Fruit fly (Drosophila melanogaster) whole organism, embryonic: Measurements from ENCODE around the gene yellow-f.

Experiments used
- Adf1 ChIP-seq: fragments of 200-800 bp; sonication (Bioruptor generic); IDR thresholded peaks from 2 replicates; pipeline ENCODE4 v1.3.6; 2022; ENCODE audit warnings: missing biosample characterization, missing genetic modification characterization
- BEAF-32 ChIP-seq: fragments of 200-800 bp; sonication (Bioruptor generic); optimal IDR thresholded peaks from 3 replicates; lab custom pipeline; 2017; ENCODE audit warnings: missing biosample characterization, missing genetic modification characterization, mild to moderate bottlenecking, moderate library complexity, missing genetic modification reagents
- Bdp1 ChIP-seq: fragments of 200-800 bp; sonication (Bioruptor generic); optimal IDR thresholded peaks from 3 replicates; lab custom pipeline; 2016; ENCODE audit warnings: missing biosample characterization, missing genetic modification characterization
- CG10267 ChIP-seq: fragments of 200-800 bp; sonication (Bioruptor generic); optimal IDR thresholded peaks from 2 replicates; lab custom pipeline; 2018; ENCODE audit warnings: missing biosample characterization, mild to moderate bottlenecking, missing genetic modification characterization, moderate library complexity
- CG11093 ChIP-seq: fragments of 200-800 bp; sonication (Bioruptor generic); IDR thresholded peaks from 3 replicates; pipeline ENCODE4 v1.3.6; 2022; ENCODE audit warnings: missing biosample characterization, missing genetic modification characterization
- CG11456 ChIP-seq: fragments of 200-800 bp; sonication (Bioruptor generic); IDR thresholded peaks from 3 replicates; pipeline ENCODE4 v1.3.6; 2022; ENCODE audit warnings: missing biosample characterization, missing genetic modification characterization
- CG12071 ChIP-seq: fragments of 200-800 bp; sonication (Bioruptor generic); optimal IDR thresholded peaks from 3 replicates; lab custom pipeline; 2018; ENCODE audit warnings: missing biosample characterization, mild to moderate bottlenecking, missing genetic modification characterization
- CG12104 ChIP-seq: fragments of 200-800 bp; sonication (Bioruptor generic); optimal IDR thresholded peaks from 3 replicates; lab custom pipeline; 2016; ENCODE audit warnings: missing biosample characterization, missing genetic modification characterization
- CG12659 ChIP-seq: fragments of 200-800 bp; sonication (Bioruptor generic); optimal IDR thresholded peaks from 3 replicates; lab custom pipeline; 2017; ENCODE audit warnings: mild to moderate bottlenecking, missing biosample characterization, missing genetic modification reagents, missing genetic modification characterization
- CG13624 ChIP-seq: fragments of 200-800 bp; sonication (Bioruptor generic); optimal IDR thresholded peaks from 2 replicates; lab custom pipeline; 2016; ENCODE audit warnings: missing biosample characterization, missing genetic modification characterization
- CG14710 ChIP-seq: fragments of 200-800 bp; sonication (Bioruptor generic); optimal IDR thresholded peaks from 3 replicates; lab custom pipeline; 2019; ENCODE audit warnings: missing biosample characterization, mild to moderate bottlenecking, missing genetic modification characterization, moderate library complexity
- CG15514 ChIP-seq: fragments of 200-800 bp; sonication (Bioruptor generic); optimal IDR thresholded peaks from 3 replicates; lab custom pipeline; 2017; ENCODE audit warnings: missing biosample characterization, missing genetic modification characterization, mild to moderate bottlenecking, moderate library complexity, missing genetic modification reagents
- CG17568 ChIP-seq: fragments of 200-800 bp; sonication (Bioruptor generic); optimal IDR thresholded peaks from 2 replicates; lab custom pipeline; 2018; ENCODE audit warnings: missing biosample characterization, mild to moderate bottlenecking, missing genetic modification characterization, moderate library complexity
- CG2120 ChIP-seq: fragments of 200-800 bp; sonication (Bioruptor generic); optimal IDR thresholded peaks from 3 replicates; lab custom pipeline; 2016; ENCODE audit warnings: missing biosample characterization, missing genetic modification characterization
- CG2678 ChIP-seq: fragments of 200-800 bp; sonication (Bioruptor generic); optimal IDR thresholded peaks from 3 replicates; lab custom pipeline; 2019; ENCODE audit warnings: missing biosample characterization, mild to moderate bottlenecking, missing genetic modification characterization, moderate library complexity
- CG2712 ChIP-seq: fragments of 200-800 bp; optimal IDR thresholded peaks from 3 replicates; lab custom pipeline; 2019; ENCODE audit warnings: missing biosample characterization, mild to moderate bottlenecking, missing genetic modification characterization, moderate library complexity
- CG31388 ChIP-seq: fragments of 200-800 bp; sonication (Bioruptor generic); optimal IDR thresholded peaks from 2 replicates; lab custom pipeline; 2016; ENCODE audit warnings: missing biosample characterization, missing genetic modification characterization
- CG34224 ChIP-seq: fragments of 200-800 bp; sonication (Bioruptor generic); IDR thresholded peaks from 3 replicates; pipeline ENCODE4 v1.3.6; 2022; ENCODE audit warnings: missing biosample characterization, missing genetic modification characterization; ENCODE audit not compliant: partially characterized antibody
- CG34422 ChIP-seq: fragments of 200-800 bp; sonication (Bioruptor generic); IDR thresholded peaks from 3 replicates; pipeline ENCODE4 v1.3.6; 2022; ENCODE audit warnings: missing biosample characterization, missing genetic modification characterization
- CG3726 ChIP-seq: fragments of 200-800 bp; sonication (Bioruptor generic); IDR thresholded peaks from 3 replicates; pipeline ENCODE4, ENCODE4 v1.3.6; 2022; ENCODE audit warnings: missing biosample characterization, missing genetic modification characterization
- CG4820 ChIP-seq: fragments of 200-800 bp; sonication (Bioruptor generic); optimal IDR thresholded peaks from 3 replicates; lab custom pipeline; 2016; ENCODE audit warnings: missing biosample characterization, missing genetic modification characterization
- CG4854 ChIP-seq: fragments of 200-800 bp; sonication (Bioruptor generic); optimal IDR thresholded peaks from 2 replicates; lab custom pipeline; 2016; ENCODE audit warnings: missing biosample characterization, missing genetic modification characterization, inconsistent platforms
- CG7963 ChIP-seq: fragments of 200-800 bp; sonication (Bioruptor generic); IDR thresholded peaks from 3 replicates; pipeline ENCODE4 v1.3.6; 2022; ENCODE audit warnings: missing biosample characterization, missing genetic modification characterization; ENCODE audit not compliant: partially characterized antibody
- CG8765 ChIP-seq: fragments of 200-800 bp; sonication (Bioruptor generic); IDR thresholded peaks from 2 replicates; pipeline ENCODE4 v1.3.6; 2022; ENCODE audit warnings: missing biosample characterization, missing genetic modification characterization
- CG9817 ChIP-seq: fragments of 200-800 bp; sonication (Bioruptor generic); optimal IDR thresholded peaks from 2 replicates; lab custom pipeline; 2018; ENCODE audit warnings: missing biosample characterization, mild to moderate bottlenecking, missing genetic modification characterization, moderate library complexity
- CTCF ChIP-seq: fragments of 200-800 bp; sonication (Bioruptor generic); optimal IDR thresholded peaks from 2 replicates; lab custom pipeline; 2017; ENCODE audit warnings: missing biosample characterization, mild to moderate bottlenecking, missing genetic modification characterization, moderate library complexity
- Dp ChIP-seq: fragments of 200-800 bp; sonication (Bioruptor generic); optimal IDR thresholded peaks from 2 replicates; lab custom pipeline; 2018; ENCODE audit warnings: missing biosample characterization, mild to moderate bottlenecking, missing genetic modification characterization, moderate library complexity
- E2f2 ChIP-seq: fragments of 200-800 bp; sonication (Bioruptor generic); IDR thresholded peaks from 2 replicates; pipeline ENCODE4 v1.3.6; 2022; ENCODE audit warnings: missing biosample characterization, missing genetic modification characterization
- Fer3 ChIP-seq: fragments of 200-800 bp; sonication (Bioruptor generic); optimal IDR thresholded peaks from 2 replicates; lab custom pipeline; 2018; ENCODE audit warnings: missing biosample characterization, mild to moderate bottlenecking, missing genetic modification characterization, moderate library complexity
- Kr ChIP-seq: fragments of 200-800 bp; sonication (Bioruptor generic); optimal IDR thresholded peaks from 2 replicates; lab custom pipeline; 2017; ENCODE audit warnings: missing biosample characterization, mild to moderate bottlenecking, missing genetic modification characterization
- Sin3A ChIP-seq: fragments of >200 bp; optimal IDR thresholded peaks from 2 replicates; lab custom pipeline; 2018
- TFAM ChIP-seq: fragments of 200-800 bp; sonication (Bioruptor generic); optimal IDR thresholded peaks from 2 replicates; lab custom pipeline; 2017; ENCODE audit warnings: missing biosample characterization, missing genetic modification characterization, inconsistent platforms
- Taf1 ChIP-seq: fragments of 200-800 bp; sonication (Bioruptor generic); IDR thresholded peaks from 2 replicates; pipeline ENCODE4 v1.3.6; 2022; ENCODE audit warnings: missing biosample characterization, missing genetic modification characterization
- bbx ChIP-seq: fragments of 200-800 bp; sonication (Bioruptor generic); IDR thresholded peaks from 2 replicates; pipeline ENCODE4 v1.3.6; 2022; ENCODE audit warnings: missing biosample characterization, missing genetic modification characterization; ENCODE audit not compliant: partially characterized antibody
- br ChIP-seq: fragments of >200 bp; optimal IDR thresholded peaks from 2 replicates; lab custom pipeline; 2017
- btn ChIP-seq: fragments of 200-800 bp; sonication (Bioruptor generic); optimal IDR thresholded peaks from 2 replicates; lab custom pipeline; 2016; ENCODE audit warnings: missing biosample characterization, missing genetic modification characterization
- caup ChIP-seq: fragments of 200-800 bp; sonication (Bioruptor generic); optimal IDR thresholded peaks from 3 replicates; lab custom pipeline; 2017; ENCODE audit warnings: missing biosample characterization, mild to moderate bottlenecking, missing genetic modification characterization, moderate library complexity; ENCODE audit not compliant: severe bottlenecking
- dati ChIP-seq: fragments of 200-800 bp; sonication (Bioruptor generic); IDR thresholded peaks from 2 replicates; pipeline ENCODE4 v1.3.6; 2022; ENCODE audit warnings: missing biosample characterization, missing genetic modification characterization
- gsb ChIP-seq: fragments of 200-800 bp; sonication (Bioruptor generic); IDR thresholded peaks from 2 replicates; pipeline ENCODE4 v1.3.6; 2022; ENCODE audit warnings: missing biosample characterization, missing genetic modification characterization
- her ChIP-seq: fragments of 200-800 bp; sonication (Bioruptor generic); optimal IDR thresholded peaks from 2 replicates; lab custom pipeline; 2016; ENCODE audit warnings: missing biosample characterization, missing genetic modification characterization
- lola ChIP-seq, 3 experiments: fragments of >200 bp in 2 of 3; fragments of 200-800 bp in 1 of 3; sonication (Bioruptor generic) in 1 of 3; optimal IDR thresholded peaks; 2 replicates each; lab custom pipeline; 2017 to 2019; ENCODE audit warnings: missing biosample characterization in 3 of 3, missing genetic modification characterization in 3 of 3, mild to moderate bottlenecking in 1 of 3, moderate library complexity in 1 of 3
- nmo ChIP-seq: fragments of 200-800 bp; sonication (Bioruptor generic); optimal IDR thresholded peaks from 2 replicates; lab custom pipeline; 2018; ENCODE audit warnings: missing biosample characterization, mild to moderate bottlenecking, missing genetic modification characterization, moderate library complexity
- pan ChIP-seq, 4 experiments: fragments of >200 bp in 3 of 4; fragments of 200-800 bp in 1 of 4; sonication (Bioruptor generic) in 1 of 4; optimal IDR thresholded peaks in 3 of 4; IDR thresholded peaks in 1 of 4; 2 replicates each; pipeline versions ENCODE4 v1.3.6 to Lab custom; 2017 to 2022; ENCODE audit warnings: missing biosample characterization in 2 of 4, missing genetic modification characterization in 2 of 4, mixed read lengths in 1 of 4
- phol ChIP-seq: fragments of 200-800 bp; sonication (Bioruptor generic); optimal IDR thresholded peaks from 3 replicates; lab custom pipeline; 2018; ENCODE audit warnings: missing biosample characterization, mild to moderate bottlenecking, missing genetic modification characterization, moderate library complexity
- pum ChIP-seq: fragments of 200-800 bp; sonication (Bioruptor generic); optimal IDR thresholded peaks from 2 replicates; lab custom pipeline; 2016; ENCODE audit warnings: missing biosample characterization, missing genetic modification characterization
- sima ChIP-seq: fragments of 200-800 bp; sonication (Bioruptor generic); optimal IDR thresholded peaks from 2 replicates; lab custom pipeline; 2016; ENCODE audit warnings: missing biosample characterization, missing genetic modification characterization
- sna ChIP-seq: fragments of 200-800 bp; sonication (Bioruptor generic); IDR thresholded peaks from 2 replicates; pipeline ENCODE4 v1.3.6; 2022; ENCODE audit warnings: missing biosample characterization, missing genetic modification characterization; ENCODE audit not compliant: partially characterized antibody
- usp ChIP-seq: fragments of >200 bp; optimal IDR thresholded peaks from 2 replicates; lab custom pipeline; 2017; ENCODE audit warnings: missing biosample characterization, missing genetic modification characterization
- zfh2 ChIP-seq: fragments of 200-800 bp; sonication (Bioruptor generic); optimal IDR thresholded peaks from 2 replicates; lab custom pipeline; 2016; ENCODE audit warnings: missing biosample characterization, missing genetic modification characterization

yellow-f gene

DNA sequence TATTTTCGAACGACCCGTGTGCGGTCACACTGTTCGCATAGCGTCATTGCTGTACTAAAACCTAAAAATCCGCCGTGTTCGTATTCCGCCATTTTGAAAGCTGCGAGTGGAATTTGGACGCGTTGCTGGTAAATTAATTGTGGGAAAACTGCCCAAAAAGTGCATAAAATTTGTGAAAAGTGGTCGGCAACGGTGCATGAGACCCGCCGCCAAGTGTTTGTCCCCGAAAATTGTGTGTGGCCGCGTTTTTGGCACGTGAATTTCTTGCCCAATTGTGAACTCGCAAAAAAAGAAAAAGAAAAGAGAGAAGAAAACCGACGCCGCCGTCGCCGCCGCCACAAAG lies 18.6 kb upstream of the yellow-f start, which contains the start of gene CtBP (continued):
- TF ChIP-seq br (lab: Kevin White, UChicago) (no peak), CG2120 (GFP tag; lab: Kevin White, UChicago) (no peak), zfh2 (no peak), usp (no peak), CG4854 (GFP tag; lab: Kevin White, UChicago) (no peak), pum (GFP tag; lab: Kevin White, UChicago) (no peak), CG14710 (tag; lab: Kevin White, UChicago) (peak; percentile 14), CG13624 (GFP tag; lab: Kevin White, UChicago) (no peak), TFAM (no peak), CG2678 (no peak)
- TF ChIP-seq, all 482 proteins: peak for 17

DNA sequence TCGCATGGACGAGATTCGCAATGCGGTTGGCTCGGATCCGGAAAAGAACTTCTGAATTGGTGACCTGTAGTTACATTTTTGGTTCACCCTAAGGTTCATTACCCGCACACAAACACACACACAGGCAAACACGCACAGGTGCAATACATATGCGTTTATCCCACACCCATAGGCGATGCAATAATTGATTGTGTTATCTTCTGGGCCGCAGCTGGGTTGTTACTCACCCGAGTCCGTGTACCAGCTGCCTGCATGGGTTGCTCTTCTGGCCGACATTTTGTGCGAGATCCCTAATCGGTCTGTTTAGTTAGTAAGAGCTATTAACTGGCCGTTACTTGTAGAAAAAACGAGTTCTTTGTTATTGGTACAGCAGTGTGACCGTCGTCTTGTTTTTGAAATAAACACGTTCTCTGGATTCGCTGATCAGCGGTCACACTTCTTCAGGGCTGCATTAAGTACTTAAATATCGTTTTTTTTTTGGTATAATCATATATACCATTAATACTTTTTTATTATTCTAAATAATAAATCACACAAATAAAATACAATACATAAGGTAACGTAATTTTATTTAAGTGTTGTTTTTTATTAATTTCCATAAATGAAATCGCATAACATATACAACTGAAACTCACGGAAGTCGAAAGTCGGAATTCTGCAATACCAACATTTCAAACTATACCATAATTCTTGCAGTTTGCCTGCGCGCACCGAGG lies 18.1 kb upstream of the yellow-f start, which contains the start of gene CG8031:
Gene CG8031 (minus strand): TSS at position 406 of the 716 bp plus-strand sequence.
- TF ChIP-seq CG34224 = peak; percentile 28; the same call in 2 of the 3 replicates
- TF ChIP-seq btn (GFP tag; lab: Kevin White, UChicago) = no peak
- no peak for TF ChIP-seq CTCF
- TF ChIP-seq CG9817 = no peak
- no peak for TF ChIP-seq CG7963 (GFP tag; lab: Robert Waterston, UW)
- no peak for TF ChIP-seq Fer3 (tag; lab: Kevin White, UChicago)
- peak; percentile 52 for TF ChIP-seq Dp (GFP tag; lab: Kevin White, UChicago)
- peak; percentile 55; the same call in 1 of the 2 replicates for TF ChIP-seq sna (GFP tag; lab: Robert Waterston, UW)
- no peak for TF ChIP-seq CG11456
- peak; percentile 17 for TF ChIP-seq CG2712 (tag; lab: Kevin White, UChicago)
- no peak for TF ChIP-seq pan (optimal IDR thresholded peaks at IDR 0.05; lab: Kevin White, UChicago)
- no peak for TF ChIP-seq pan (GFP tag; optimal IDR thresholded peaks at IDR 0.05 in 1 of 2, IDR thresholded peaks at IDR 0.05 in 1 of 2)
- no peak for TF ChIP-seq CG11093 (GFP tag; lab: Robert Waterston, UW)
- TF ChIP-seq nmo (GFP tag; lab: Kevin White, UChicago) = peak; percentile 68
- TF ChIP-seq bbx = peak; percentile 32; the same call in 1 of the 2 replicates
- TF ChIP-seq Taf1 (GFP tag; lab: Robert Waterston, UW) = no peak
- TF ChIP-seq CG15514 = no peak
- no peak for TF ChIP-seq phol (tag; lab: Kevin White, UChicago)
- TF ChIP-seq CG31388 = no peak
- TF ChIP-seq CG12104 (GFP tag; lab: Kevin White, UChicago) = peak; percentile 14
- TF ChIP-seq CG8765 (GFP tag; lab: Robert Waterston, UW) = no peak
- TF ChIP-seq CG12071 (GFP tag; lab: Kevin White, UChicago) = no peak
- peak; percentile 91 for TF ChIP-seq Sin3A (lab: Kevin White, UChicago)
- no peak for TF ChIP-seq CG3726 (GFP tag; lab: Robert Waterston, UW)
- TF ChIP-seq CG4820 (GFP tag; lab: Kevin White, UChicago) = no peak
- TF ChIP-seq CG34422 (GFP tag; lab: Robert Waterston, UW) = peak; percentile 66; the same call in 2 of the 3 replicates
- TF ChIP-seq gsb (GFP tag; lab: Robert Waterston, UW) = no peak
- TF ChIP-seq Bdp1 = no peak
- peak; percentile 60 for TF ChIP-seq CG10267
- TF ChIP-seq lola (GFP tag; optimal IDR thresholded peaks at IDR 0.05; lab: Kevin White, UChicago) = peak in 1 of 3 experiments; percentile 14
- TF ChIP-seq Kr (GFP tag; lab: Kevin White, UChicago) = no peak
- peak; percentile 60 for TF ChIP-seq BEAF-32 (GFP tag; lab: Kevin White, UChicago)
- no peak for TF ChIP-seq dati (GFP tag; lab: Robert Waterston, UW)
- TF ChIP-seq her (GFP tag; lab: Kevin White, UChicago) = no peak
- TF ChIP-seq sima (GFP tag; lab: Kevin White, UChicago) = no peak
- TF ChIP-seq Adf1 = no peak
- peak; percentile 78 for TF ChIP-seq CG12659 (GFP tag; lab: Kevin White, UChicago)
- TF ChIP-seq E2f2 (GFP tag; lab: Robert Waterston, UW) = 0 out of 2 replicates have a peak, but pooled peaks have one; percentile 8
- no peak for TF ChIP-seq CG17568 (GFP tag; lab: Kevin White, UChicago)
- TF ChIP-seq caup = no peak
